Fruit fly (Drosophila melanogaster): ENCODE data around the gene elg1.
A peak's percentile ranks its signal among the peaks of the same experiment; 100 is the strongest.

elg1 gene

DNA sequence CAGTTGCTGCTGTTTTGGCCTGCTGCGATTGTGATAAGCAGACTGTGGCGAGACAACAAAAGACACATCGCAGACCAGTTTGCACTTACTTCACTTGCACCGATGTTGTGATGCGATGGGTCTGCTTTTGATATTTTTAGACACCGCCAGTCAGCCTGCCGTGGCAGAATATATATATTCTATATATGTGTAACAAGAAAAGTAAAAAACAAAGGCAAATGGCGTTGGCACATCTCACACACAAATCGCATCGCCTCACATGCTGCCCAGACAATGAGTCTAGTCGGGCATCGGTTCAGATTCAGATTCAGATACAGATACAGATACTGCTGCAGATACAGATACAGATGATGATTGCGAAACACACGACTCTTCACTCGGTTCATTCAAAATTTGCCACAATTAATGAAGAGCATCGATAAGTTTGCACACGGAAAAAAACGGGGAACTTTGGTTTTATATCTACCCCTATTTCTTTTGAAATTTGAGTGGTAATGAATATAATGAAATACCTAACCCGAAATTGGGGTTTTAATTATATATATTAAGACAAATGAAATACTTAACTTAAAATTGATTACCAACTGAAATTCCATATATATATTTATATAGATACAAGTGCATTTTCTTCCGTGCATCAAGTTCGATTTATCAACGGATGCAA is 36.0 kb downstream of the elg1 start:
- peak; percentile 5 for TF ChIP-seq Sox102F (GFP tag; optimal IDR thresholded peaks at IDR 0.05)
- TF ChIP-seq CG10274 (GFP tag; optimal IDR thresholded peaks at IDR 0.05): no peak
- TF ChIP-seq gem (tag; optimal IDR thresholded peaks at IDR 0.05): peak; percentile 9
- TF ChIP-seq nom (GFP tag; optimal IDR thresholded peaks at IDR 0.05): peak; percentile 0
- TF ChIP-seq CG10462 (GFP tag; optimal IDR thresholded peaks at IDR 0.05): no peak
- TF ChIP-seq CG11504 (tag; optimal IDR thresholded peaks at IDR 0.05): peak; percentile 3
- TF ChIP-seq Hr51 (GFP tag; optimal IDR thresholded peaks at IDR 0.05): peak in 1 of 2 experiments; percentile 1
- peak; percentile 48 for TF ChIP-seq Med (GFP tag)

DNA sequence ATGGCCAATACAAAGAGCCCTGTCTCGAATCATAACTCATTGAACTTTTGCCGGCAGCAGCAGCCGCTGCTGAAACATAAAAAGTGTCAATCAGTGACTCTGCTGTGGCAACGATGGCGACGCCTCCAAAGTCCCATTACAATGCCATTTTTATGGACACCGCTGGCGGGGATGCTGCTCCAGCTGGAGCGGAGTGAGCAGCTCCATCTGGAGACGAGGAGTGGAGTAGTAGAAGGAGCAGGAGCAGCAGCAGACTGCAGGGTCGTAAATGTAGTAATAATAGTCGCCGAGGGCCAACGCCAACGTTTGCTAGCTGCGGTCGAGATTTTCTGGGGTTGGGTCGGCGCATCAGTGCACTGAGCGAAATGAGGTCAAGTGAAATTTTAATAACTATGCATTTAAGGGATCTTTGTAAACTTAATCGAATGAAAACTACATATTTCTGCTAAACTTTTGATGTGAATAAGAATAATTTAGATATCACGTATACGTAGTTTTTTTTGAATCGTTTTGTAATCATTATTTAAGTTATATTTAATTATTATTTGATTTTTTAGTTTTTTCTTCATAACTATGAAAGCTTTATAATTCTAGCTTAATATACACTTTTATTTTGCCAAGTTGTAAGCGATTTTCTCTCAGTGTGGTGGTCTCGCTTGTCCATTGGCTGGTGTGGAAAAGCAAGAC is 36.8 kb downstream of the elg1 start:
- TF ChIP-seq ham (GFP tag; IDR thresholded peaks at IDR 0.05) (0 out of 2 replicates have a peak, but pooled peaks have one; percentile 21), ATbp (GFP tag; optimal IDR thresholded peaks at IDR 0.05) (peak; percentile 1), CG7745 (tag; optimal IDR thresholded peaks at IDR 0.05) (no peak), exex (tag; optimal IDR thresholded peaks at IDR 0.05) (no peak), Med (GFP tag) (peak; percentile 50), CG13624 (GFP tag; optimal IDR thresholded peaks at IDR 0.05) (no peak), CG11504 (tag; optimal IDR thresholded peaks at IDR 0.05) (peak; percentile 13), cg (GFP tag; optimal IDR thresholded peaks at IDR 0.05) (no peak), bsh (GFP tag; optimal IDR thresholded peaks at IDR 0.05) (peak in 1 of 2 experiments; percentile 10), CG2129 (GFP tag; IDR thresholded peaks at IDR 0.05; ENCODE audit: partially characterized antibody) (no peak), CG11723 (GFP tag; optimal IDR thresholded peaks at IDR 0.05) (no peak), pfk (GFP tag; optimal IDR thresholded peaks at IDR 0.05) (no peak), Nf-YC (tag; optimal IDR thresholded peaks at IDR 0.05) (no peak), HmgD (GFP tag; optimal IDR thresholded peaks at IDR 0.05) (no peak), phol (tag; optimal IDR thresholded peaks at IDR 0.05) (peak; percentile 3), CG17361 (GFP tag; IDR thresholded peaks at IDR 0.05) (0 out of 3 replicates have a peak, but pooled peaks have one; percentile 19), sob (GFP tag; IDR thresholded peaks at IDR 0.05) (0 out of 2 replicates have a peak, but pooled peaks have one; percentile 13), gro (GFP tag; optimal IDR thresholded peaks at IDR 0.05) (no peak), gem (tag; optimal IDR thresholded peaks at IDR 0.05) (peak; percentile 22), dysf (GFP tag; IDR thresholded peaks at IDR 0.05) (no peak), CG4854 (GFP tag; optimal IDR thresholded peaks at IDR 0.05) (no peak), CG11456 (GFP tag; IDR thresholded peaks at IDR 0.05) (0 out of 3 replicates have a peak, but pooled peaks have one; percentile 25), fd64A (GFP tag; optimal IDR thresholded peaks at IDR 0.05) (no peak), CG10209 (GFP tag; optimal IDR thresholded peaks at IDR 0.05) (no peak), CG18262 (tag; optimal IDR thresholded peaks at IDR 0.05) (peak; percentile 27), Ets65A (GFP tag) (peak; percentile 36), CG12769 (tag; optimal IDR thresholded peaks at IDR 0.05) (no peak), eyg (GFP tag; optimal IDR thresholded peaks at IDR 0.05) (no peak), CG17802 (tag; optimal IDR thresholded peaks at IDR 0.05) (no peak), Pdp1 (GFP tag; optimal IDR thresholded peaks at IDR 0.05) (no peak), MESR4 (GFP tag; optimal IDR thresholded peaks at IDR 0.05) (no peak), Spps (tag; optimal IDR thresholded peaks at IDR 0.05) (no peak), Ravus (GFP tag; IDR thresholded peaks at IDR 0.05) (no peak), zen2 (GFP tag; IDR thresholded peaks at IDR 0.05; ENCODE audit: partially characterized antibody) (no peak), Oaz (GFP tag; IDR thresholded peaks at IDR 0.05) (no peak), Oli (tag; optimal IDR thresholded peaks at IDR 0.05) (no peak), zfh2 (GFP tag; optimal IDR thresholded peaks at IDR 0.05) (no peak), Hr51 (GFP tag; optimal IDR thresholded peaks at IDR 0.05) (peak in 1 of 2 experiments; percentile 4), CG6254 (GFP tag; optimal IDR thresholded peaks at IDR 0.05) (no peak), CG12744 (GFP tag; optimal IDR thresholded peaks at IDR 0.05) (no peak), cwo (GFP tag; optimal IDR thresholded peaks at IDR 0.05) (no peak)
